Worm (Caenorhabditis elegans): ENCODE measurements around the gene sre-28.

- TF ChIP-seq klf-2 (GFP tag; conservative IDR thresholded peaks at IDR 0.05) (no peak), ztf-29 (GFP tag; IDR thresholded peaks at IDR 0.05) (no peak), T22C8.4 (GFP tag; IDR thresholded peaks at IDR 0.05) (no peak), cog-1 (tag; optimal IDR thresholded peaks at IDR 0.05) (no peak), ref-1 (GFP tag; conservative IDR thresholded peaks at IDR 0.05) (no peak), med-1 (GFP tag; optimal IDR thresholded peaks at IDR 0.05; ENCODE audit: insufficient read depth) (no peak), tab-1 (GFP tag; IDR thresholded peaks at IDR 0.05) (no peak), flt-1 (GFP tag; IDR thresholded peaks at IDR 0.05) (no peak), ztf-23 (GFP tag; IDR thresholded peaks at IDR 0.05) (no peak)
Observed at ce11 chrV:9901119-9901518, 43.1 kb upstream of the sre-28 start.

All from whole organism, midembryonic.